Worm (Caenorhabditis elegans) whole organism, L1 larva: ENCODE data around the gene ttll-12.
A peak's percentile ranks its signal among the peaks of the same experiment; 100 is the strongest.

ENCODE experiments used
- C34B4.2 ChIP-seq: sonication (generic microtip); optimal IDR thresholded peaks from 2 replicates; lab custom pipeline; 2017; ENCODE audit warnings: mild to moderate bottlenecking, missing genetic modification characterization, missing compliant biosample characterization
- F16B12.6 ChIP-seq: fragments of 150-350 bp; optimal IDR thresholded peaks from 2 replicates; lab custom pipeline; 2014; ENCODE audit warnings: missing biosample characterization, missing genetic modification characterization
- alr-1 ChIP-seq: fragments of 200-800 bp; sonication (Bioruptor generic); optimal IDR thresholded peaks from 2 replicates; lab custom pipeline; 2018; ENCODE audit warnings: borderline replicate concordance, mild to moderate bottlenecking, missing genetic modification characterization, missing compliant biosample characterization
- ama-1 ChIP-seq: fragments of 150-350 bp; optimal IDR thresholded peaks from 2 replicates; lab custom pipeline; 2014
- blmp-1 ChIP-seq: fragments of 150-350 bp; optimal IDR thresholded peaks from 2 replicates; lab custom pipeline; 2014; ENCODE audit warnings: missing biosample characterization, missing genetic modification characterization
- ceh-63 ChIP-seq: fragments of 200-800 bp; sonication (Bioruptor generic); optimal IDR thresholded peaks from 2 replicates; lab custom pipeline; 2018; ENCODE audit warnings: mild to moderate bottlenecking, missing genetic modification characterization, missing compliant biosample characterization
- ceh-8 ChIP-seq: fragments of 200-800 bp; sonication (Bioruptor generic); optimal IDR thresholded peaks from 2 replicates; lab custom pipeline; 2018; ENCODE audit warnings: mild to moderate bottlenecking, missing genetic modification characterization, moderate library complexity, missing compliant biosample characterization
- ceh-88 ChIP-seq: fragments of 200-800 bp; sonication (Bioruptor generic); IDR thresholded peaks from 2 replicates; pipeline ENCODE4 v1.3.6; 2022; ENCODE audit warnings: missing genetic modification characterization, missing compliant biosample characterization
- dpl-1 ChIP-seq, 3 experiments: fragments of 150-350 bp in 2 of 3; sonication (generic microtip) in 1 of 3; optimal IDR thresholded peaks; 2 replicates each; lab custom pipeline; 2014 to 2017; ENCODE audit warnings: missing biosample characterization in 3 of 3, missing genetic modification characterization in 3 of 3, missing genetic modification reagents in 3 of 3
- dsc-1 ChIP-seq: sonication (generic microtip); optimal IDR thresholded peaks from 2 replicates; lab custom pipeline; 2016; ENCODE audit warnings: mild to moderate bottlenecking, missing genetic modification characterization, missing compliant biosample characterization
- efl-1 ChIP-seq, 4 experiments: fragments of 150-350 bp; optimal IDR thresholded peaks in 3 of 4; peaks in 1 of 4; 1 replicate in 1 of 4; 2 replicates in 3 of 4; lab custom pipeline; 2014; ENCODE audit warnings: missing biosample characterization in 2 of 4, missing genetic modification characterization in 2 of 4, missing genetic modification reagents in 2 of 4
- elt-2 ChIP-seq: sonication (generic microtip); optimal IDR thresholded peaks from 2 replicates; lab custom pipeline; 2016; ENCODE audit warnings: missing genetic modification characterization, mild to moderate bottlenecking, inconsistent platforms, missing compliant biosample characterization, missing genetic modification reagents
- fkh-4 ChIP-seq: sonication (generic microtip); optimal IDR thresholded peaks from 2 replicates; lab custom pipeline; 2016; ENCODE audit warnings: missing compliant biosample characterization, missing genetic modification characterization, borderline replicate concordance
- hlh-17 ChIP-seq: fragments of 200-800 bp; sonication (Bioruptor generic); optimal IDR thresholded peaks from 2 replicates; lab custom pipeline; 2018; ENCODE audit warnings: missing genetic modification characterization, mild to moderate bottlenecking, missing compliant biosample characterization, moderate library complexity, borderline replicate concordance
- irx-1 ChIP-seq: sonication (generic microtip); optimal IDR thresholded peaks from 2 replicates; lab custom pipeline; 2016; ENCODE audit warnings: missing genetic modification characterization, missing compliant biosample characterization
- jun-1 ChIP-seq: fragments of 150-350 bp; optimal IDR thresholded peaks from 2 replicates; lab custom pipeline; 2014; ENCODE audit warnings: missing biosample characterization, missing genetic modification reagents, missing genetic modification characterization
- lin-35 ChIP-seq, 2 experiments: fragments of 150-350 bp; optimal IDR thresholded peaks; 2 replicates each; lab custom pipeline; 2014; ENCODE audit warnings: missing biosample characterization in 2 of 2, missing genetic modification characterization in 2 of 2, missing genetic modification reagents in 2 of 2
- lsy-2 ChIP-seq, 2 experiments: fragments of 150-350 bp; optimal IDR thresholded peaks; 2 replicates each; lab custom pipeline; 2014; ENCODE audit warnings: missing biosample characterization in 2 of 2, missing genetic modification characterization in 2 of 2
- mdl-1 ChIP-seq, 2 experiments: fragments of 150-350 bp; optimal IDR thresholded peaks; 2 replicates each; lab custom pipeline; 2014 to 2017; ENCODE audit warnings: missing biosample characterization in 2 of 2, missing genetic modification characterization in 2 of 2, inconsistent platforms in 1 of 2
- mef-2 ChIP-seq: fragments of 150-350 bp; optimal IDR thresholded peaks from 2 replicates; lab custom pipeline; 2014; ENCODE audit warnings: missing biosample characterization, missing genetic modification characterization
- mep-1 ChIP-seq: fragments of 150-350 bp; optimal IDR thresholded peaks from 2 replicates; lab custom pipeline; 2014; ENCODE audit warnings: missing biosample characterization, missing genetic modification characterization
- nhr-19 ChIP-seq: fragments of 200-800 bp; sonication (Bioruptor generic); conservative IDR thresholded peaks from 2 replicates; pipeline ENCODE4 v1.3.6; 2022; ENCODE audit warnings: missing genetic modification characterization, missing compliant biosample characterization
- nhr-28 ChIP-seq: fragments of 150-350 bp; optimal IDR thresholded peaks from 2 replicates; lab custom pipeline; 2014; ENCODE audit warnings: missing biosample characterization, missing genetic modification characterization
- nhr-71 ChIP-seq: sonication (generic microtip); optimal IDR thresholded peaks from 2 replicates; lab custom pipeline; 2016; ENCODE audit warnings: mild to moderate bottlenecking, missing genetic modification characterization, moderate library complexity, missing compliant biosample characterization
- nhr-77 ChIP-seq: fragments of 150-350 bp; optimal IDR thresholded peaks from 2 replicates; lab custom pipeline; 2014; ENCODE audit warnings: missing biosample characterization, missing genetic modification characterization
- nhr-85 ChIP-seq: sonication (generic microtip); peaks from one replicate; lab custom pipeline; 2016; ENCODE audit warnings: missing genetic modification characterization, inconsistent platforms, missing compliant biosample characterization
- pag-3 ChIP-seq: sonication (generic microtip); optimal IDR thresholded peaks from 2 replicates; lab custom pipeline; 2017; ENCODE audit warnings: missing genetic modification characterization, mild to moderate bottlenecking, missing compliant biosample characterization, antibody characterized with exemption, borderline replicate concordance; ENCODE audit not compliant: insufficient read depth
- pax-3 ChIP-seq: fragments of 200-800 bp; sonication (Bioruptor generic); optimal IDR thresholded peaks from 2 replicates; lab custom pipeline; 2018; ENCODE audit warnings: mild to moderate bottlenecking, missing genetic modification characterization, moderate library complexity, missing compliant biosample characterization
- pqm-1 ChIP-seq: sonication (generic microtip); optimal IDR thresholded peaks from 3 replicates; lab custom pipeline; 2017; ENCODE audit warnings: missing biosample characterization, missing genetic modification characterization
- skn-1 ChIP-seq: fragments of 150-350 bp; optimal IDR thresholded peaks from 2 replicates; lab custom pipeline; 2014; ENCODE audit warnings: missing biosample characterization, missing genetic modification characterization
- snpc-4 ChIP-seq: fragments of 150-350 bp; optimal IDR thresholded peaks from 2 replicates; lab custom pipeline; 2014; ENCODE audit warnings: missing biosample characterization, missing genetic modification characterization
- snu-23 ChIP-seq: sonication (generic microtip); optimal IDR thresholded peaks from 2 replicates; lab custom pipeline; 2016; ENCODE audit warnings: missing genetic modification characterization, missing compliant biosample characterization
- unc-98 ChIP-seq: fragments of 200-800 bp; sonication (Bioruptor generic); IDR thresholded peaks from 2 replicates; pipeline ENCODE4 v1.3.6; 2022; ENCODE audit warnings: missing genetic modification characterization, missing compliant biosample characterization
- zip-4 ChIP-seq: fragments of 200-800 bp; sonication (Bioruptor generic); optimal IDR thresholded peaks from 2 replicates; lab custom pipeline; 2018; ENCODE audit warnings: mild to moderate bottlenecking, missing genetic modification characterization, moderate library complexity, missing compliant biosample characterization

ttll-12 gene

ce11 chrII:9356723-9357122 lies 17.9 kb downstream of the ttll-12 start (continued):
- TF ChIP-seq F16B12.6 (tag; lab: Kevin White, UChicago) (no peak), dsc-1 (tag; lab: Kevin White, UChicago) (no peak), nhr-71 (tag; lab: Kevin White, UChicago) (peak; percentile 65), blmp-1 (tag; lab: Kevin White, UChicago) (peak; percentile 59), unc-98 (GFP tag; lab: Robert Waterston, UW) (no peak), nhr-28 (tag; lab: Kevin White, UChicago) (no peak), C34B4.2 (tag; lab: Kevin White, UChicago) (no peak), lin-35 (GFP tag; optimal IDR thresholded peaks at IDR 0.05; lab: Kevin White, UChicago) (peak; percentile 33 to 48), ama-1 (lab: Kevin White, UChicago) (no peak), skn-1 (tag; lab: Kevin White, UChicago) (peak; percentile 34), hlh-17 (GFP tag; lab: Kevin White, UChicago) (no peak), mep-1 (tag; lab: Kevin White, UChicago) (peak; percentile 25), nhr-19 (GFP tag; lab: Robert Waterston, UW) (peak; percentile 50), mef-2 (tag; lab: Kevin White, UChicago) (no peak), alr-1 (no peak), snpc-4 (tag; lab: Kevin White, UChicago) (no peak), snu-23 (GFP tag; lab: Kevin White, UChicago) (peak; percentile 69)

ce11 chrII:9358230-9358629 lies 19.4 kb downstream of the ttll-12 start, which contains the start of gene mel-11:
mel-11 (plus strand) TSS chrII:9358530.
- TF ChIP-seq dpl-1 (GFP tag; optimal IDR thresholded peaks at IDR 0.05; lab: Kevin White, UChicago) (no peak), elt-2 (no peak), pag-3 (tag; lab: Kevin White, UChicago) (no peak), lsy-2 (tag; optimal IDR thresholded peaks at IDR 0.05; lab: Kevin White, UChicago) (no peak), pqm-1 (no peak), pax-3 (tag; lab: Kevin White, UChicago) (no peak), ceh-88 (GFP tag; lab: Robert Waterston, UW) (no peak), mdl-1 (tag; optimal IDR thresholded peaks at IDR 0.05; lab: Kevin White, UChicago) (no peak), irx-1 (tag; lab: Kevin White, UChicago) (no peak), C34B4.2 (tag; lab: Kevin White, UChicago) (no peak), jun-1 (tag; lab: Kevin White, UChicago) (no peak), efl-1 (optimal IDR thresholded peaks at IDR 0.05; lab: Kevin White, UChicago) (no peak), efl-1 (GFP tag; optimal IDR thresholded peaks at IDR 0.05 in 1 of 2; lab: Kevin White, UChicago) (no peak)

DNA sequence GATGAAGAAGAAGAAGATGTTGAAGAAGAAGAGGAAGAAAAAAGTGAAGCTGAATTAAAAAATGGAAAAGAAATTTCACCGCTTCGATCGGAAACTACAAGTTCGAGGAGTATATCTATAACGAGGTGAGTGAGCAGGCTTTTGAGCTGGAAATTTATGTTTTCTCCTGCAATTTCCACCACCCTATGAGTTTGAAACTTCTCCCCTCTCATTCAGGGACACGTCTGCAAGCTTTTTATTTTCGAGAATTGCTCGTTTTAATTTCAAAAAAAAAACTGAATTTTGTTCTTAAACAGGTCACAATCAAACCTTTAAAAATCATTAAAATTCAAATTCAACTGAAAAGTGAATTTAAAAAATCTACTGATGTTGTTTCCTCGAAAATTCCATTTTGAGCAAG lies 23.5 kb downstream of the ttll-12 start:
- TF ChIP-seq efl-1 (optimal IDR thresholded peaks at IDR 0.05; lab: Kevin White, UChicago) (no peak), efl-1 (GFP tag; optimal IDR thresholded peaks at IDR 0.05 in 1 of 2; lab: Kevin White, UChicago) (peak in 1 of 2 experiments; percentile 75), ceh-8 (GFP tag; lab: Kevin White, UChicago) (no peak), C34B4.2 (tag; lab: Kevin White, UChicago) (no peak)

ce11 chrII:9369394-9369793 lies 30.6 kb downstream of the ttll-12 start:
- no peak for TF ChIP-seq fkh-4
- TF ChIP-seq mef-2 (tag; lab: Kevin White, UChicago), result no peak
- TF ChIP-seq nhr-85, result no peak
- TF ChIP-seq nhr-71 (tag; lab: Kevin White, UChicago), result no peak
- TF ChIP-seq lin-35 (GFP tag; optimal IDR thresholded peaks at IDR 0.05; lab: Kevin White, UChicago), result no peak
- TF ChIP-seq nhr-77, result no peak
- no peak for TF ChIP-seq ceh-63
- TF ChIP-seq zip-4 (GFP tag; lab: Kevin White, UChicago), result no peak
- TF ChIP-seq, all 84 proteins: peak for 0
